Worm (Caenorhabditis elegans): Measurements from ENCODE around the gene F59B10.6.
A peak's percentile ranks its signal among the peaks of the same experiment; 100 is the strongest.

F59B10.6 gene

DNA sequence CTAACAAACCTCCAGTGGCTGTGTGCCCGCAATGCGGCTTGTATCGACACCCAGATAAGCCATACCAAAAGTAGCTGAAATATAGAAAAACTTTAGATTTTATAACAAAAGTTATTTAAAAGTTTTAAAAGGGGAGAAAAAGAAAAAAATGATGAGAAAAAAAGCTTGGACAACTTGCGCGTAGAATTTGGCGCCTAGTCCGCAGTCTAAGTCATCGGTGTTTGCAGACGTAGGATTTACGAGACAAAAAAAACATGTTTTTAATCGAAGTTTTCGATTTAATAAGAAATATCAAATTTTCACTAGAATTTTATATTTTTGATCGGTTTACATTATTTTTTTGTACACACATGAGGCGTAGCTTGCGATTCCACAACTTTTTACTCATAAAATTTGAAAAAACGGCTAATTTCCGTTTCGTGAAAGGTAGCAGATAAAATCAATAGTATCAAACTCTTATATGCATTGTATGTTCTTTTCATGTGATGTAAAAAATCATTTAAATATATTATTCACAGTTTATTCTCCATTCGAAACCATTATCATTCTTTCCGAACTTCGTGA lies 17.7 kb upstream of the F59B10.6 start, which contains the start of gene pro-1 (continued):
- TF ChIP-seq dpl-1 (GFP tag; optimal IDR thresholded peaks at IDR 0.05) (no peak), ZK185.1 (tag; optimal IDR thresholded peaks at IDR 0.05; ENCODE audit: poor library complexity, severe bottlenecking) (peak; percentile 90), D2030.7 (GFP tag; IDR thresholded peaks at IDR 0.05) (peak; percentile 36; the same call in 1 of the 2 replicates), Y53F4B.3 (GFP tag; IDR thresholded peaks at IDR 0.05) (peak; percentile 52; the same call in 1 of the 2 replicates), K11D2.4 (GFP tag; IDR thresholded peaks at IDR 0.05) (peak; percentile 86), nfya-1 (tag; optimal IDR thresholded peaks at IDR 0.05; ENCODE audit: borderline replicate concordance, insufficient read depth) (no peak), nhr-90 (tag; optimal IDR thresholded peaks at IDR 0.05) (no peak), ztf-28 (GFP tag; IDR thresholded peaks at IDR 0.05) (peak; percentile 45; the same call in 1 of the 2 replicates), akir-1 (GFP tag; optimal IDR thresholded peaks at IDR 0.05) (no peak), madf-3 (GFP tag; IDR thresholded peaks at IDR 0.05) (no peak; the same call in 1 of the 2 replicates), ceh-100 (GFP tag; IDR thresholded peaks at IDR 0.05) (peak; percentile 66), snpc-1.1 (tag; optimal IDR thresholded peaks at IDR 0.05; ENCODE audit: insufficient read depth) (peak; percentile 37), nhr-80 (tag; optimal IDR thresholded peaks at IDR 0.05) (peak; percentile 15), dpff-1 (tag; optimal IDR thresholded peaks at IDR 0.05) (no peak), ccch-3 (GFP tag; optimal IDR thresholded peaks at IDR 0.05) (peak; percentile 15), egrh-3 (GFP tag; IDR thresholded peaks at IDR 0.05) (no peak), Y79H2A.3 (GFP tag; conservative IDR thresholded peaks at IDR 0.05) (0 out of 2 replicates have a peak, but pooled peaks have one; percentile 7), repo-1 (tag; optimal IDR thresholded peaks at IDR 0.05) (peak; percentile 68), B0035.1 (tag; optimal IDR thresholded peaks at IDR 0.05) (peak; percentile 88), B0019.2 (GFP tag; conservative IDR thresholded peaks at IDR 0.05) (no peak; the same call in 1 of the 2 replicates), die-1 (tag; optimal IDR thresholded peaks at IDR 0.05) (no peak), pbrm-1 (GFP tag; IDR thresholded peaks at IDR 0.05) (peak; percentile 94), sptf-2 (GFP tag; optimal IDR thresholded peaks at IDR 0.05) (no peak), lir-1 (GFP tag; conservative IDR thresholded peaks at IDR 0.05) (peak; percentile 60), somi-1 (GFP tag; optimal IDR thresholded peaks at IDR 0.05) (peak; percentile 28), lin-40 (tag; optimal IDR thresholded peaks at IDR 0.05) (peak; percentile 85), aptf-2 (GFP tag; conservative IDR thresholded peaks at IDR 0.05) (no peak), atf-7 (tag; optimal IDR thresholded peaks at IDR 0.05) (peak; percentile 81), F57A8.1 (GFP tag; optimal IDR thresholded peaks at IDR 0.05) (no peak), lag-1 (GFP tag; IDR thresholded peaks at IDR 0.05) (no peak), F37B4.10 (GFP tag; IDR thresholded peaks at IDR 0.05) (no peak), rpc-1 (optimal IDR thresholded peaks at IDR 0.05) (no peak), rpc-1 (tag; optimal IDR thresholded peaks at IDR 0.05) (no peak), ceh-27 (GFP tag; optimal IDR thresholded peaks at IDR 0.05) (peak; percentile 26), xnd-1 (tag; optimal IDR thresholded peaks at IDR 0.05) (no peak), lsl-1 (GFP tag; optimal IDR thresholded peaks at IDR 0.05) (peak; percentile 15), F55B11.4 (tag; optimal IDR thresholded peaks at IDR 0.05; ENCODE audit: borderline replicate concordance, insufficient read depth) (no peak), Y53G8AR.9 (GFP tag; conservative IDR thresholded peaks at IDR 0.05) (peak; percentile 88), ama-1 (optimal IDR thresholded peaks at IDR 0.05) (peak; percentile 81), ama-1 (GFP tag; optimal IDR thresholded peaks at IDR 0.05) (peak in 1 of 2 experiments; percentile 30), nhr-120 (GFP tag; IDR thresholded peaks at IDR 0.05) (peak; percentile 82), snpc-1.3 (tag; optimal IDR thresholded peaks at IDR 0.05; ENCODE audit: insufficient read depth) (peak; percentile 63), attf-3 (GFP tag; conservative IDR thresholded peaks at IDR 0.05) (peak; percentile 36; the same call in 1 of the 2 replicates), let-526 (GFP tag; IDR thresholded peaks at IDR 0.05) (peak; percentile 84), C17E4.6 (GFP tag; IDR thresholded peaks at IDR 0.05) (no peak), lsy-27 (tag; optimal IDR thresholded peaks at IDR 0.05; ENCODE audit: borderline replicate concordance, insufficient read depth) (peak; percentile 65), nfyb-1 (GFP tag; IDR thresholded peaks at IDR 0.05) (peak; percentile 98)

Data from whole organism, young adult.